Fruit fly (Drosophila melanogaster): ENCODE measurements around the gene cmpy.

DNA sequence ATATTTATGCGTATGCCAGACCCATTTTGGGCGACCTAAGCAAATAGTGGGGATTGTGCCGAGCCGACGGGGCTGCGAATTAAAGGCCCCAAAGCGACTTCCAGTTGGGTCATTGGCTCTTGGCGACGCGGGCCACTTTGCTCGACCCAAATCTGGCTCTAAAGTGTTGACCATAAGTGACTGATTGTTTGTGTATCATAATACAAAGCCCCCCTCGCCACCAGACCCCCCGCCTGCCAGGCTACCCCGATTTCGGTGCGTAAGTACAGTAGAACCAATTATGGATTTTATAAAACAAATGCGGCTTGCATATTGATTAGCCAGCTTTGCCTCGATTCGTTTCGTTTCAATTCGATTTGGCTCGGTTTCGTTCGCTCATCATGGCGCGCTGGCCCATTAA, 47.3 kb downstream of the cmpy start:
- no peak for TF ChIP-seq Hr51 (GFP tag; optimal IDR thresholded peaks at IDR 0.05)
- TF ChIP-seq pita (GFP tag; optimal IDR thresholded peaks at IDR 0.05), result no peak
- TF ChIP-seq grn (GFP tag; optimal IDR thresholded peaks at IDR 0.05), result no peak
- no peak for TF ChIP-seq Jarid2 (GFP tag; optimal IDR thresholded peaks at IDR 0.05)
- no peak for TF ChIP-seq CG1529 (GFP tag; optimal IDR thresholded peaks at IDR 0.05)
- TF ChIP-seq CG14050 (GFP tag; IDR thresholded peaks at IDR 0.05), result no peak
- TF ChIP-seq CG7745 (tag; optimal IDR thresholded peaks at IDR 0.05), result no peak
- no peak for TF ChIP-seq CG3726 (GFP tag; IDR thresholded peaks at IDR 0.05)
- no peak for TF ChIP-seq CG2116 (GFP tag; optimal IDR thresholded peaks at IDR 0.05)

Data from whole organism, embryonic.